Worm (Caenorhabditis elegans) whole organism, L4 larva: Measurements from ENCODE around the gene C27D6.1.

Source experiments
- D1046.2 ChIP-seq: fragments of 200-800 bp; sonication (Bioruptor generic); IDR thresholded peaks from 2 replicates; pipeline ENCODE4 v1.3.6; 2022; ENCODE audit warnings: missing genetic modification characterization, missing compliant biosample characterization
- F10B5.3 ChIP-seq: sonication (generic microtip); optimal IDR thresholded peaks from 2 replicates; lab custom pipeline; 2016; ENCODE audit warnings: mild to moderate bottlenecking, missing genetic modification characterization, missing compliant biosample characterization
- F26F4.8 ChIP-seq: fragments of 200-800 bp; sonication (Bioruptor generic); conservative IDR thresholded peaks from 2 replicates; pipeline ENCODE4 v1.3.6; 2022; ENCODE audit warnings: missing genetic modification characterization, missing compliant biosample characterization
- F44E2.7 ChIP-seq: fragments of 200-800 bp; sonication (Bioruptor generic); IDR thresholded peaks from 2 replicates; pipeline ENCODE4 v2.1.2; 2022; ENCODE audit warnings: missing genetic modification characterization, missing compliant biosample characterization
- T20F7.1 ChIP-seq: fragments of 200-800 bp; sonication (Bioruptor generic); optimal IDR thresholded peaks from 2 replicates; lab custom pipeline; 2018; ENCODE audit warnings: mild to moderate bottlenecking, missing genetic modification characterization, missing compliant biosample characterization
- Y48G9A.11 ChIP-seq: fragments of 200-800 bp; sonication (Bioruptor generic); IDR thresholded peaks from 2 replicates; pipeline ENCODE4 v1.3.6; 2022; ENCODE audit warnings: missing genetic modification reagents, missing genetic modification characterization, missing compliant biosample characterization
- Y5F2A.4 ChIP-seq: fragments of 200-800 bp; sonication (Bioruptor generic); optimal IDR thresholded peaks from 2 replicates; lab custom pipeline; 2018; ENCODE audit warnings: mild to moderate bottlenecking, missing genetic modification characterization, missing compliant biosample characterization
- ZK337.2 ChIP-seq: fragments of 200-800 bp; sonication (Bioruptor generic); IDR thresholded peaks from 2 replicates; pipeline ENCODE4 v1.3.6; 2022; ENCODE audit warnings: missing genetic modification reagents, missing genetic modification characterization, missing compliant biosample characterization
- aly-2 ChIP-seq: sonication (generic microtip); optimal IDR thresholded peaks from 2 replicates; lab custom pipeline; 2018; ENCODE audit warnings: missing biosample characterization, missing genetic modification characterization
- ama-1 ChIP-seq: fragments of 150-350 bp; optimal IDR thresholded peaks from 2 replicates; lab custom pipeline; 2014; ENCODE audit warnings: inconsistent platforms, mixed read lengths
- ceh-28 ChIP-seq: fragments of 150-350 bp; optimal IDR thresholded peaks from 2 replicates; lab custom pipeline; 2014; ENCODE audit warnings: missing biosample characterization, missing genetic modification reagents, missing genetic modification characterization
- ceh-44 ChIP-seq: fragments of 200-800 bp; sonication (Bioruptor generic); IDR thresholded peaks from 2 replicates; pipeline ENCODE4 v1.3.6; 2022; ENCODE audit warnings: missing genetic modification reagents, missing genetic modification characterization, missing compliant biosample characterization
- ces-1 ChIP-seq: fragments of 150-350 bp; sonication (generic microtip); optimal IDR thresholded peaks from 4 replicates; lab custom pipeline; 2014; ENCODE audit warnings: missing biosample characterization, missing genetic modification reagents, missing genetic modification characterization
- daf-12 ChIP-seq: fragments of 150-350 bp; optimal IDR thresholded peaks from 2 replicates; lab custom pipeline; 2014; ENCODE audit warnings: missing biosample characterization, missing genetic modification reagents, missing genetic modification characterization
- daf-16 ChIP-seq, 3 experiments: sonication (generic microtip); optimal IDR thresholded peaks; 2 replicates each; lab custom pipeline; 2016 to 2017; ENCODE audit warnings: missing genetic modification characterization in 3 of 3, missing genetic modification reagents in 3 of 3, mild to moderate bottlenecking in 2 of 3, missing compliant biosample characterization in 2 of 3, missing biosample characterization in 1 of 3, moderate library complexity in 1 of 3
- daf-19 ChIP-seq: fragments of 200-800 bp; sonication (Bioruptor generic); conservative IDR thresholded peaks from 2 replicates; pipeline ENCODE4 v1.3.6; 2022; ENCODE audit warnings: missing genetic modification characterization, missing compliant biosample characterization
- dmd-9 ChIP-seq: fragments of 200-800 bp; sonication (Bioruptor generic); IDR thresholded peaks from 2 replicates; pipeline ENCODE4 v1.3.6; 2022; ENCODE audit warnings: missing genetic modification reagents, missing genetic modification characterization, missing compliant biosample characterization
- dpl-1 ChIP-seq: fragments of 150-350 bp; optimal IDR thresholded peaks from 2 replicates; lab custom pipeline; 2014; ENCODE audit warnings: missing biosample characterization, missing genetic modification reagents, missing genetic modification characterization
- duxl-1 ChIP-seq: sonication (generic microtip); optimal IDR thresholded peaks from 2 replicates; lab custom pipeline; 2016; ENCODE audit warnings: mild to moderate bottlenecking, missing genetic modification characterization, moderate library complexity, missing compliant biosample characterization; ENCODE audit not compliant: poor library complexity
- egl-27 ChIP-seq: sonication (generic microtip); optimal IDR thresholded peaks from 3 replicates; lab custom pipeline; 2017; ENCODE audit warnings: missing biosample characterization, missing genetic modification reagents, missing genetic modification characterization
- egl-43 ChIP-seq: fragments of 200-800 bp; sonication (Bioruptor generic); IDR thresholded peaks from 2 replicates; pipeline ENCODE4 v1.3.6; 2022; ENCODE audit warnings: missing genetic modification reagents, missing genetic modification characterization, missing compliant biosample characterization
- fkh-10 ChIP-seq: fragments of 150-350 bp; optimal IDR thresholded peaks from 2 replicates; lab custom pipeline; 2014; ENCODE audit warnings: missing biosample characterization, missing genetic modification reagents, missing genetic modification characterization
- fos-1 ChIP-seq: fragments of 150-350 bp; optimal IDR thresholded peaks from 2 replicates; lab custom pipeline; 2014; ENCODE audit warnings: missing biosample characterization, missing genetic modification characterization
- gei-8 ChIP-seq: fragments of 200-800 bp; sonication (Bioruptor generic); optimal IDR thresholded peaks from 2 replicates; lab custom pipeline; 2018; ENCODE audit warnings: mild to moderate bottlenecking, missing genetic modification characterization, missing compliant biosample characterization
- hif-1 ChIP-seq, 2 experiments: sonication (generic microtip); optimal IDR thresholded peaks; 2 replicates each; lab custom pipeline; 2016 to 2017; ENCODE audit warnings: missing compliant biosample characterization in 2 of 2, missing genetic modification characterization in 2 of 2, missing genetic modification reagents in 2 of 2, missing genotype in 2 of 2, mild to moderate bottlenecking in 1 of 2
- hlh-11 ChIP-seq: fragments of 200-800 bp; sonication (Bioruptor generic); optimal IDR thresholded peaks from 2 replicates; lab custom pipeline; 2018; ENCODE audit warnings: mild to moderate bottlenecking, missing genetic modification characterization, missing compliant biosample characterization
- hlh-30 ChIP-seq: sonication (generic microtip); optimal IDR thresholded peaks from 2 replicates; lab custom pipeline; 2017; ENCODE audit warnings: antibody characterized with exemption, mild to moderate bottlenecking, missing genetic modification characterization, missing compliant biosample characterization; ENCODE audit not compliant: insufficient read depth
- lim-7 ChIP-seq: fragments of 200-800 bp; sonication (Bioruptor generic); IDR thresholded peaks from 2 replicates; pipeline ENCODE4 v1.3.6; 2022; ENCODE audit warnings: missing genetic modification characterization, missing compliant biosample characterization
- lin-1 ChIP-seq: fragments of 200-800 bp; sonication (Bioruptor generic); IDR thresholded peaks from 2 replicates; pipeline ENCODE4 v1.3.6; 2022; ENCODE audit warnings: missing genetic modification reagents, missing genetic modification characterization, missing compliant biosample characterization
- lin-13 ChIP-seq: fragments of 150-350 bp; optimal IDR thresholded peaks from 2 replicates; lab custom pipeline; 2014; ENCODE audit warnings: missing biosample characterization, missing genetic modification reagents, missing genetic modification characterization
- lin-15B ChIP-seq: fragments of 150-350 bp; sonication (generic microtip); optimal IDR thresholded peaks from 3 replicates; lab custom pipeline; 2014; ENCODE audit warnings: missing biosample characterization, missing genetic modification characterization
- lin-39 ChIP-seq: fragments of 150-350 bp; optimal IDR thresholded peaks from 2 replicates; lab custom pipeline; 2014; ENCODE audit warnings: missing biosample characterization, missing genetic modification reagents, missing genetic modification characterization
- lir-3 ChIP-seq: sonication (generic microtip); optimal IDR thresholded peaks from 2 replicates; lab custom pipeline; 2016; ENCODE audit warnings: mild to moderate bottlenecking, missing genetic modification characterization, missing compliant biosample characterization
- madf-9 ChIP-seq: fragments of 200-800 bp; sonication (Bioruptor generic); conservative IDR thresholded peaks from 2 replicates; pipeline ENCODE4 v1.3.6; 2022; ENCODE audit warnings: missing genetic modification reagents, missing genetic modification characterization, missing compliant biosample characterization
- mdl-1 ChIP-seq, 2 experiments: fragments of 150-350 bp in 1 of 2; sonication (generic microtip) in 1 of 2; optimal IDR thresholded peaks; 2 replicates each; lab custom pipeline; 2014 to 2017; ENCODE audit warnings: missing biosample characterization in 2 of 2, missing genetic modification characterization in 2 of 2
- mdt-29 ChIP-seq: fragments of 200-800 bp; sonication (Bioruptor generic); IDR thresholded peaks from 2 replicates; pipeline ENCODE4 v1.3.6; 2022; ENCODE audit warnings: missing genetic modification reagents, missing genetic modification characterization, missing compliant biosample characterization
- mxl-3 ChIP-seq: fragments of 200-800 bp; sonication (Bioruptor generic); optimal IDR thresholded peaks from 2 replicates; lab custom pipeline; 2018; ENCODE audit warnings: mild to moderate bottlenecking, missing genetic modification characterization, missing compliant biosample characterization
- nhr-11 ChIP-seq: fragments of 150-350 bp; optimal IDR thresholded peaks from 2 replicates; lab custom pipeline; 2014; ENCODE audit warnings: missing biosample characterization, missing genetic modification characterization
- nhr-28 ChIP-seq: fragments of 150-350 bp; optimal IDR thresholded peaks from 2 replicates; lab custom pipeline; 2014; ENCODE audit warnings: missing biosample characterization, missing genetic modification characterization
- php-3 ChIP-seq: fragments of 200-800 bp; sonication (Bioruptor generic); IDR thresholded peaks from 2 replicates; pipeline ENCODE4 v1.3.6; 2022; ENCODE audit warnings: missing genetic modification reagents, missing genetic modification characterization, missing compliant biosample characterization
- pqm-1 ChIP-seq: sonication (generic microtip); optimal IDR thresholded peaks from 2 replicates; lab custom pipeline; 2017; ENCODE audit warnings: missing biosample characterization, missing genetic modification characterization
- rbr-2 ChIP-seq: sonication (generic microtip); optimal IDR thresholded peaks from 2 replicates; lab custom pipeline; 2016; ENCODE audit warnings: missing genotype, missing genetic modification characterization, missing compliant biosample characterization
- saeg-2 ChIP-seq: fragments of 200-800 bp; sonication (Bioruptor generic); IDR thresholded peaks from 2 replicates; pipeline ENCODE4 v1.3.6; 2022; ENCODE audit warnings: missing genetic modification reagents, missing genetic modification characterization, missing compliant biosample characterization
- snpc-1.2 ChIP-seq: fragments of 200-800 bp; sonication (Bioruptor generic); IDR thresholded peaks from 2 replicates; pipeline ENCODE4 v1.3.6; 2022; ENCODE audit warnings: missing genetic modification reagents, missing genetic modification characterization, missing compliant biosample characterization
- spr-1 ChIP-seq: sonication (generic microtip); optimal IDR thresholded peaks from 2 replicates; lab custom pipeline; 2016; ENCODE audit warnings: mild to moderate bottlenecking, missing genetic modification characterization, missing compliant biosample characterization
- tag-97 ChIP-seq: fragments of 200-800 bp; sonication (Bioruptor generic); IDR thresholded peaks from 2 replicates; pipeline ENCODE4 v1.3.6; 2022; ENCODE audit warnings: missing genetic modification characterization, missing compliant biosample characterization
- unc-130 ChIP-seq: sonication (generic microtip); optimal IDR thresholded peaks from 2 replicates; lab custom pipeline; 2016; ENCODE audit warnings: missing genetic modification reagents, missing genetic modification characterization, missing compliant biosample characterization
- unc-62 ChIP-seq, 3 experiments: fragments of 150-350 bp in 1 of 3; sonication (generic microtip); optimal IDR thresholded peaks in 2 of 3; peaks in 1 of 3; 1 replicate in 1 of 3; 2 replicates in 2 of 3; lab custom pipeline; 2014 to 2017; ENCODE audit warnings: missing biosample characterization in 3 of 3, missing genetic modification characterization in 3 of 3, missing genetic modification reagents in 3 of 3, missing genotype in 1 of 3
- zip-2 ChIP-seq: fragments of 150-350 bp; optimal IDR thresholded peaks from 2 replicates; lab custom pipeline; 2014; ENCODE audit warnings: missing biosample characterization, missing genetic modification characterization
- ztf-11 ChIP-seq: fragments of 150-350 bp; optimal IDR thresholded peaks from 2 replicates; lab custom pipeline; 2014; ENCODE audit warnings: missing biosample characterization, missing genetic modification characterization

C27D6.1 gene

DNA sequence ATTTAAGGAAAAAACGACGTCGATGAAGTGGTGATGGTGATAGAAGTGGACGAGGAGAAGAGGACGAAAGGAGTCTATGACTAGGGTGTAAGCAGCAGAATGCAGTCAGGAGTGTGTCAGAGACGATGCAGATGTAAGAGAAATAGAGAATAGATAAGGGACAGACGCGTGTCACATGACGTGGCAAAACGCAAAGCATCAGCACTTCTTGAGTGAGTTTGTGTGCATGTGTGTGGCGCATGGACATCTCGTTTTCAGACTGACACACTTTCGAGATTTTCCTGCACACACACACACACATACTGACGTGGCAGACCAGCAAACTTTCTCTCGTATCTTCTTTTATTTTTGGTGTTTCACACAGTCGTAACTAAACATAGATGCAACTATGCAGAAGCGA is 9.9 kb downstream of the C27D6.1 start (continued):
- TF ChIP-seq tag-97 (GFP tag; lab: Robert Waterston, UW) (no peak), F44E2.7 (GFP tag; lab: Robert Waterston, UW) (no peak), ceh-44 (GFP tag; lab: Robert Waterston, UW) (no peak), mxl-3 (GFP tag; lab: Kevin White, UChicago) (peak; percentile 94), ces-1 (GFP tag; lab: Kevin White, UChicago) (no peak), nhr-11 (tag; lab: Kevin White, UChicago) (peak; percentile 58), egl-43 (GFP tag; lab: Robert Waterston, UW) (peak; percentile 61; the same call in 1 of the 2 replicates), lir-3 (tag; lab: Kevin White, UChicago) (no peak), F26F4.8 (GFP tag; lab: Robert Waterston, UW) (no peak), mdt-29 (peak; percentile 53; the same call in 1 of the 2 replicates), nhr-28 (tag; lab: Kevin White, UChicago) (peak; percentile 81), ZK337.2 (GFP tag; lab: Robert Waterston, UW) (no peak), saeg-2 (0 out of 2 replicates have a peak, but pooled peaks have one; percentile 24), hlh-11 (tag; lab: Kevin White, UChicago) (peak; percentile 95), Y5F2A.4 (GFP tag; lab: Kevin White, UChicago) (no peak), zip-2 (tag; lab: Kevin White, UChicago) (no peak), lin-15B (no peak), snpc-1.2 (GFP tag; lab: Robert Waterston, UW) (no peak), dpl-1 (GFP tag; lab: Kevin White, UChicago) (no peak), lim-7 (GFP tag; lab: Robert Waterston, UW) (no peak), gei-8 (GFP tag; lab: Kevin White, UChicago) (peak; percentile 28), aly-2 (tag; lab: Kevin White, UChicago) (no peak), fos-1 (tag; lab: Kevin White, UChicago) (no peak), fkh-10 (GFP tag; lab: Kevin White, UChicago) (no peak), rbr-2 (tag; lab: Kevin White, UChicago) (peak; percentile 49), duxl-1 (tag; lab: Kevin White, UChicago) (no peak), hlh-30 (peak; percentile 98), unc-130 (GFP tag; lab: Kevin White, UChicago) (no peak), daf-16 (GFP tag; optimal IDR thresholded peaks at IDR 0.05; lab: Kevin White, UChicago) (peak in 1 of 2 experiments; percentile 65), daf-16 (tag; optimal IDR thresholded peaks at IDR 0.05; lab: Kevin White, UChicago) (peak; percentile 87), F10B5.3 (no peak), madf-9 (GFP tag; lab: Robert Waterston, UW) (peak; percentile 55; the same call in 1 of the 2 replicates), lin-39 (tag; lab: Kevin White, UChicago) (no peak), Y48G9A.11 (GFP tag; lab: Robert Waterston, UW) (no peak), php-3 (peak; percentile 27; the same call in 1 of the 2 replicates), D1046.2 (GFP tag; lab: Robert Waterston, UW) (no peak), egl-27 (no peak), ceh-28 (tag; lab: Kevin White, UChicago) (no peak), unc-62 (GFP tag; optimal IDR thresholded peaks at IDR 0.05 in 1 of 2; lab: Kevin White, UChicago) (peak in 1 of 2 experiments; percentile 67), unc-62 (tag; optimal IDR thresholded peaks at IDR 0.05; lab: Kevin White, UChicago) (no peak), hif-1 (tag; optimal IDR thresholded peaks at IDR 0.05; lab: Kevin White, UChicago) (peak in 1 of 2 experiments; percentile 65), lin-1 (GFP tag; lab: Robert Waterston, UW) (peak; percentile 71; the same call in 1 of the 2 replicates), T20F7.1 (GFP tag; lab: Kevin White, UChicago) (peak; percentile 65), ztf-11 (tag; lab: Kevin White, UChicago) (no peak), daf-19 (GFP tag; lab: Robert Waterston, UW) (no peak), daf-12 (tag; lab: Kevin White, UChicago) (no peak), lin-13 (GFP tag; lab: Kevin White, UChicago) (no peak), mdl-1 (tag; optimal IDR thresholded peaks at IDR 0.05; lab: Kevin White, UChicago) (peak; percentile 53 to 79), dmd-9 (GFP tag; lab: Robert Waterston, UW) (no peak), spr-1 (tag; lab: Kevin White, UChicago) (peak; percentile 62), ama-1 (lab: Kevin White, UChicago) (peak; percentile 7), pqm-1 (tag; lab: Kevin White, UChicago) (peak; percentile 57)
